Fruit fly (Drosophila melanogaster): ENCODE results near the gene baz.
A peak's percentile ranks its signal among the peaks of the same experiment; 100 is the strongest.

The baz gene

dm6 chrX:17129733-17130466 is 29.9 kb upstream of the baz start (continued):
- TF ChIP-seq CG1529 (GFP tag; optimal IDR thresholded peaks at IDR 0.05) (peak; percentile 58), Blimp-1 (GFP tag; optimal IDR thresholded peaks at IDR 0.05) (peak; percentile 84), BtbVII (GFP tag; optimal IDR thresholded peaks at IDR 0.05) (peak; percentile 84), Ada2b (GFP tag; IDR thresholded peaks at IDR 0.05) (peak; percentile 72), dmrt99B (tag; optimal IDR thresholded peaks at IDR 0.05) (peak; percentile 90), CG11456 (GFP tag; IDR thresholded peaks at IDR 0.05) (peak; percentile 70; the same call in 1 of the 3 replicates), CG31365 (tag; optimal IDR thresholded peaks at IDR 0.05) (no peak), Dbx (GFP tag; IDR thresholded peaks at IDR 0.05) (peak; percentile 69; the same call in 2 of the 3 replicates), gsb (GFP tag; IDR thresholded peaks at IDR 0.05) (peak; percentile 67; the same call in 1 of the 2 replicates), ase (GFP tag; IDR thresholded peaks at IDR 0.05) (peak; percentile 81), CG9609 (GFP tag; optimal IDR thresholded peaks at IDR 0.05) (no peak), Dip3 (GFP tag; optimal IDR thresholded peaks at IDR 0.05) (no peak), Bteb2 (GFP tag; optimal IDR thresholded peaks at IDR 0.05) (no peak), abd-A (tag; optimal IDR thresholded peaks at IDR 0.05) (peak; percentile 58), fd102C (GFP tag; optimal IDR thresholded peaks at IDR 0.05) (peak; percentile 6), CG13894 (tag; optimal IDR thresholded peaks at IDR 0.05) (peak; percentile 46), Side (GFP tag; optimal IDR thresholded peaks at IDR 0.05) (no peak), Antp (GFP tag; optimal IDR thresholded peaks at IDR 0.05) (no peak), lov (optimal IDR thresholded peaks at IDR 0.05) (no peak), lov (GFP tag; IDR thresholded peaks at IDR 0.05) (no peak), lola (GFP tag; optimal IDR thresholded peaks at IDR 0.05) (peak in 1 of 3 experiments; percentile 69), CG7786 (GFP tag; optimal IDR thresholded peaks at IDR 0.05) (no peak), CTCF (GFP tag; optimal IDR thresholded peaks at IDR 0.05) (no peak), tx (GFP tag; optimal IDR thresholded peaks at IDR 0.05) (no peak), kah (GFP tag; optimal IDR thresholded peaks at IDR 0.05) (peak; percentile 75), fd96Cb (tag; optimal IDR thresholded peaks at IDR 0.05) (peak; percentile 80), Adf1 (GFP tag; IDR thresholded peaks at IDR 0.05) (peak; percentile 55), az2 (GFP tag; optimal IDR thresholded peaks at IDR 0.05) (peak; percentile 61), Xrp1 (GFP tag; IDR thresholded peaks at IDR 0.05) (peak; percentile 84), dysf (GFP tag; IDR thresholded peaks at IDR 0.05) (peak; percentile 84), grn (GFP tag; optimal IDR thresholded peaks at IDR 0.05) (peak; percentile 38), Gug (GFP tag; IDR thresholded peaks at IDR 0.05) (no peak; the same call in 3 of the 4 replicates), CG10274 (GFP tag; optimal IDR thresholded peaks at IDR 0.05) (peak; percentile 31), CG6654 (GFP tag; optimal IDR thresholded peaks at IDR 0.05) (peak; percentile 12), insv (GFP tag; optimal IDR thresholded peaks at IDR 0.05) (peak in 1 of 2 experiments; percentile 47), CG2129 (GFP tag; IDR thresholded peaks at IDR 0.05; ENCODE audit: partially characterized antibody) (no peak), dpn (GFP tag; optimal IDR thresholded peaks at IDR 0.05) (peak in 1 of 2 experiments; percentile 74), kay (GFP tag; optimal IDR thresholded peaks at IDR 0.05) (peak; percentile 55), Aef1 (GFP tag; IDR thresholded peaks at IDR 0.05) (peak; percentile 64; the same call in 1 of the 3 replicates), gcm (GFP tag; optimal IDR thresholded peaks at IDR 0.05) (peak; percentile 75), CG12659 (GFP tag; optimal IDR thresholded peaks at IDR 0.05) (peak; percentile 83), Nf-YC (tag; optimal IDR thresholded peaks at IDR 0.05) (peak; percentile 73), ci (GFP tag; IDR thresholded peaks at IDR 0.05) (peak; percentile 84; the same call in 2 of the 3 replicates), CG18262 (tag; optimal IDR thresholded peaks at IDR 0.05) (peak; percentile 87), slp2 (GFP tag; optimal IDR thresholded peaks at IDR 0.05) (no peak), CG8478 (optimal IDR thresholded peaks at IDR 0.05) (no peak), CG3065 (GFP tag; optimal IDR thresholded peaks at IDR 0.05) (peak; percentile 22), Elba2 (GFP tag; optimal IDR thresholded peaks at IDR 0.05) (no peak), odd (GFP tag; optimal IDR thresholded peaks at IDR 0.05) (peak; percentile 72), CG9817 (tag; optimal IDR thresholded peaks at IDR 0.05) (peak; percentile 60), Dfd (GFP tag; optimal IDR thresholded peaks at IDR 0.05) (no peak)

Data from whole organism, embryonic.